Fruit fly (Drosophila melanogaster): Measurements from ENCODE around the gene Sbp2.
A peak's percentile ranks its signal among the peaks of the same experiment; 100 is the strongest.

The Sbp2 gene

dm6 chr3L:8286397-8286796 is 17.6 kb upstream of the Sbp2 start:
- TF ChIP-seq dac (GFP tag; optimal IDR thresholded peaks at IDR 0.05) (no peak), Hr4 (GFP tag; optimal IDR thresholded peaks at IDR 0.05) (no peak), Eip78C (GFP tag) (no peak), Eip93F (GFP tag; optimal IDR thresholded peaks at IDR 0.05) (no peak), Hr38 (GFP tag; optimal IDR thresholded peaks at IDR 0.05) (no peak), CG11902 (GFP tag; optimal IDR thresholded peaks at IDR 0.05) (no peak), Eip75B (GFP tag; optimal IDR thresholded peaks at IDR 0.05) (no peak), Smox (GFP tag; optimal IDR thresholded peaks at IDR 0.05) (no peak), fd85E (GFP tag; optimal IDR thresholded peaks at IDR 0.05) (no peak), CG11762 (GFP tag; optimal IDR thresholded peaks at IDR 0.05; ENCODE audit: insufficient read depth) (no peak), Met (GFP tag; optimal IDR thresholded peaks at IDR 0.05) (no peak), CG10669 (GFP tag; optimal IDR thresholded peaks at IDR 0.05) (no peak), OdsH (GFP tag; optimal IDR thresholded peaks at IDR 0.05) (no peak), CG8119 (GFP tag; IDR thresholded peaks at IDR 0.05) (peak; percentile 34; the same call in 1 of the 3 replicates), CG6276 (GFP tag; optimal IDR thresholded peaks at IDR 0.05) (peak; percentile 42), CG8319 (GFP tag; optimal IDR thresholded peaks at IDR 0.05) (no peak), Sox15 (GFP tag; optimal IDR thresholded peaks at IDR 0.05) (no peak), svp (GFP tag) (no peak), CG15336 (GFP tag; IDR thresholded peaks at IDR 0.05) (peak; percentile 56), CG8632 (GFP tag; optimal IDR thresholded peaks at IDR 0.05) (no peak), CG6792 (GFP tag; optimal IDR thresholded peaks at IDR 0.05) (no peak), Gug (GFP tag; IDR thresholded peaks at IDR 0.05) (no peak), fd59A (GFP tag; optimal IDR thresholded peaks at IDR 0.05) (no peak), eg (GFP tag; IDR thresholded peaks at IDR 0.05) (peak; percentile 47; the same call in 1 of the 3 replicates), CG6854 (GFP tag; optimal IDR thresholded peaks at IDR 0.05) (no peak), topi (GFP tag; optimal IDR thresholded peaks at IDR 0.05) (no peak)

dm6 chr3L:8288396-8288795 is 15.6 kb upstream of the Sbp2 start:
- peak; percentile 14 for TF ChIP-seq Smox (GFP tag; optimal IDR thresholded peaks at IDR 0.05)
- TF ChIP-seq lz (GFP tag; optimal IDR thresholded peaks at IDR 0.05), result peak; percentile 4
- no peak for TF ChIP-seq spab (GFP tag; optimal IDR thresholded peaks at IDR 0.05)
- no peak for TF ChIP-seq fd85E (GFP tag; optimal IDR thresholded peaks at IDR 0.05)
- TF ChIP-seq CG31627 (GFP tag; optimal IDR thresholded peaks at IDR 0.05), result peak; percentile 2
- TF ChIP-seq esn (GFP tag; optimal IDR thresholded peaks at IDR 0.05), result peak; percentile 28
- TF ChIP-seq Hr38 (GFP tag; optimal IDR thresholded peaks at IDR 0.05), result no peak
- TF ChIP-seq topi (GFP tag; optimal IDR thresholded peaks at IDR 0.05), result peak; percentile 29
- no peak for TF ChIP-seq CG7368 (GFP tag; optimal IDR thresholded peaks at IDR 0.05)
- TF ChIP-seq svp (GFP tag), result peak; percentile 70
- peak; percentile 40 for TF ChIP-seq Met (GFP tag; optimal IDR thresholded peaks at IDR 0.05)
- no peak for TF ChIP-seq vri (GFP tag; optimal IDR thresholded peaks at IDR 0.05)
- no peak for TF ChIP-seq CG8319 (GFP tag; optimal IDR thresholded peaks at IDR 0.05)
- TF ChIP-seq Hr39 (GFP tag; optimal IDR thresholded peaks at IDR 0.05), result peak; percentile 20
- no peak for TF ChIP-seq Eip78C (GFP tag)

- peak; percentile 36 for TF ChIP-seq CG34406 (GFP tag; optimal IDR thresholded peaks at IDR 0.05)
- TF ChIP-seq CG6792 (GFP tag; optimal IDR thresholded peaks at IDR 0.05), result peak; percentile 32
- TF ChIP-seq CG9139 (GFP tag; optimal IDR thresholded peaks at IDR 0.05), result no peak
- peak; percentile 3 for TF ChIP-seq CG6808 (GFP tag; optimal IDR thresholded peaks at IDR 0.05)
- TF ChIP-seq CG3032 (tag; optimal IDR thresholded peaks at IDR 0.05), result peak; percentile 13
- no peak for TF ChIP-seq eg (GFP tag; IDR thresholded peaks at IDR 0.05)
- TF ChIP-seq CG11294 (GFP tag; IDR thresholded peaks at IDR 0.05), result no peak
- TF ChIP-seq Hr4 (GFP tag; optimal IDR thresholded peaks at IDR 0.05), result no peak
- peak; percentile 55 for TF ChIP-seq CG6854 (GFP tag; optimal IDR thresholded peaks at IDR 0.05)
- TF ChIP-seq achi (GFP tag; optimal IDR thresholded peaks at IDR 0.05), result peak; percentile 68
- TF ChIP-seq CG6163 (GFP tag; IDR thresholded peaks at IDR 0.05), result 0 out of 3 replicates have a peak, but pooled peaks have one; percentile 30
- TF ChIP-seq vri (GFP tag; optimal IDR thresholded peaks at IDR 0.05), result peak; percentile 88
- TF ChIP-seq CG4318 (GFP tag; optimal IDR thresholded peaks at IDR 0.05), result no peak
- TF ChIP-seq CG31627 (GFP tag; optimal IDR thresholded peaks at IDR 0.05), result peak; percentile 52
- no peak for TF ChIP-seq topi (GFP tag; optimal IDR thresholded peaks at IDR 0.05)
- no peak for TF ChIP-seq Eip93F (GFP tag; optimal IDR thresholded peaks at IDR 0.05)
- no peak for TF ChIP-seq CG11902 (GFP tag; optimal IDR thresholded peaks at IDR 0.05)
- no peak for TF ChIP-seq fd59A (GFP tag; optimal IDR thresholded peaks at IDR 0.05)
- peak; percentile 39 for TF ChIP-seq Met (GFP tag; optimal IDR thresholded peaks at IDR 0.05)
- peak; percentile 95 for TF ChIP-seq svp (GFP tag)
- TF ChIP-seq CG11762 (GFP tag; optimal IDR thresholded peaks at IDR 0.05; ENCODE audit: insufficient read depth), result no peak
- TF ChIP-seq fkh (GFP tag; optimal IDR thresholded peaks at IDR 0.05), result peak; percentile 86
- TF ChIP-seq CG15336 (GFP tag; IDR thresholded peaks at IDR 0.05), result no peak
- TF ChIP-seq Eip78C (GFP tag), result peak; percentile 78
- TF ChIP-seq pdm3 (GFP tag; optimal IDR thresholded peaks at IDR 0.05), result peak; percentile 37
- TF ChIP-seq cyc (GFP tag; optimal IDR thresholded peaks at IDR 0.05), result peak; percentile 9
- TF ChIP-seq spab (GFP tag; optimal IDR thresholded peaks at IDR 0.05), result no peak
Observed at dm6 chr3L:8289336-8290258, 14.4 kb upstream of the Sbp2 start, which contains the start of gene cert. Gene cert, minus strand, starts transcription at chr3L:8289870.
